Worm (Caenorhabditis elegans): ENCODE measurements around the gene ZK616.65.

The ZK616.65 gene

ce11 chrIV:5415696-5416095 lies 4.7 kb upstream of the ZK616.65 start, which contains the start of gene spp-7:
spp-7 (minus strand) TSS chrIV:5415796.
- TF ChIP-seq sox-4 (tag; optimal IDR thresholded peaks at IDR 0.05) (no peak), ceh-24 (tag; optimal IDR thresholded peaks at IDR 0.05) (no peak), mec-3 (tag; optimal IDR thresholded peaks at IDR 0.05; ENCODE audit: borderline replicate concordance) (no peak), ceh-45 (GFP tag; IDR thresholded peaks at IDR 0.05) (no peak), pag-3 (tag; optimal IDR thresholded peaks at IDR 0.05; ENCODE audit: borderline replicate concordance) (no peak), pros-1 (tag; optimal IDR thresholded peaks at IDR 0.05) (no peak), npax-4 (tag; optimal IDR thresholded peaks at IDR 0.05) (no peak), tbx-2 (tag; optimal IDR thresholded peaks at IDR 0.05) (no peak), ceh-18 (tag; optimal IDR thresholded peaks at IDR 0.05) (no peak), T23F11.4 (GFP tag; optimal IDR thresholded peaks at IDR 0.05) (no peak), dmd-4 (tag; optimal IDR thresholded peaks at IDR 0.05; ENCODE audit: borderline replicate concordance) (no peak), hlh-8 (tag; optimal IDR thresholded peaks at IDR 0.05) (no peak), F13H6.1 (tag; optimal IDR thresholded peaks at IDR 0.05) (no peak), sox-2 (GFP tag; IDR thresholded peaks at IDR 0.05) (no peak), nhr-232 (tag; optimal IDR thresholded peaks at IDR 0.05) (no peak), ceh-6 (GFP tag; optimal IDR thresholded peaks at IDR 0.05) (no peak), ceh-30 (tag; optimal IDR thresholded peaks at IDR 0.05) (no peak)

ce11 chrIV:5411641-5412337 lies 769 bp upstream of the ZK616.65 start, which contains the start of gene ZK616.8:
ZK616.8 (minus strand) TSS chrIV:5412193.
- TF ChIP-seq unc-3 (GFP tag; conservative IDR thresholded peaks at IDR 0.05) (no peak), unc-3 (tag; optimal IDR thresholded peaks at IDR 0.05) (no peak), hlh-15 (tag; optimal IDR thresholded peaks at IDR 0.05) (no peak), ceh-14 (tag; optimal IDR thresholded peaks at IDR 0.05) (no peak), hlh-8 (tag; optimal IDR thresholded peaks at IDR 0.05) (no peak)

DNA sequence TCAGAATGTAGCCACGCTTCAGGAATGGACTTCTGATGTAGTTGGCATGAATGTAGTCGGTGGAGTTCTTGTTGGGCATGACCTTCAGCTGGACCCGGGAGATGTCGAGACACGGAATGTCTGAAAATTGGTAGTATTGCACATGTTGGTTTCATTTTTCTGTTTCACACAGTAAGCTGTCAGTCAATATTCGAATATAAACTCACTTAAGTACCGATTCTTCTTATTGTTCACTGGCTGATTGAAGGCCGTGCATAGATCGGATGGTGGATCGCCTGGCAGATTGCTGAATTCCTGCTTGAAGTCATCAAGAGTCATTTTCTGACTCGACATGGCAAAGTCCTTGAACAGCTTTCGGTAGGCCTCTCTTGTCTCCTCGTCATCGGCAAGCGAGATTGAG lies 1.9 kb downstream of the ZK616.65 start:
- TF ChIP-seq gmeb-2 (tag; optimal IDR thresholded peaks at IDR 0.05) (no peak), hlh-30 (tag; optimal IDR thresholded peaks at IDR 0.05; ENCODE audit: insufficient read depth) (no peak), T23F11.4 (GFP tag; optimal IDR thresholded peaks at IDR 0.05) (no peak), ceh-48 (tag; optimal IDR thresholded peaks at IDR 0.05) (no peak), fax-1 (tag; optimal IDR thresholded peaks at IDR 0.05) (no peak), rnt-1 (tag; optimal IDR thresholded peaks at IDR 0.05) (no peak), hlh-8 (tag; optimal IDR thresholded peaks at IDR 0.05) (no peak), ref-2 (tag; optimal IDR thresholded peaks at IDR 0.05) (no peak), C08G9.2 (tag; optimal IDR thresholded peaks at IDR 0.05) (no peak), npax-4 (tag; optimal IDR thresholded peaks at IDR 0.05) (no peak), C38D4.7 (GFP tag; optimal IDR thresholded peaks at IDR 0.05) (no peak), pha-2 (tag; optimal IDR thresholded peaks at IDR 0.05) (no peak), elt-4 (tag; optimal IDR thresholded peaks at IDR 0.05) (no peak), sox-2 (GFP tag; IDR thresholded peaks at IDR 0.05) (no peak), ama-1 (optimal IDR thresholded peaks at IDR 0.05) (no peak), mec-3 (tag; optimal IDR thresholded peaks at IDR 0.05; ENCODE audit: borderline replicate concordance) (no peak), hlh-15 (tag; optimal IDR thresholded peaks at IDR 0.05) (no peak), hlh-6 (tag; optimal IDR thresholded peaks at IDR 0.05) (no peak)

- TF ChIP-seq ceh-45 (GFP tag; IDR thresholded peaks at IDR 0.05): no peak
- no peak for TF ChIP-seq dve-1 (tag; optimal IDR thresholded peaks at IDR 0.05)
- no peak for TF ChIP-seq sox-4 (tag; optimal IDR thresholded peaks at IDR 0.05)
- TF ChIP-seq lim-6 (tag; optimal IDR thresholded peaks at IDR 0.05): no peak
- TF ChIP-seq pha-4 (tag; optimal IDR thresholded peaks at IDR 0.05): no peak
Observed at ce11 chrIV:5405345-5405744, 5.7 kb downstream of the ZK616.65 start, which contains the start of gene ZK616.61. ZK616.61 (plus strand) TSS chrIV:5405645.
